Fruit fly (Drosophila melanogaster): ENCODE measurements around the gene Srg3.

Gene Srg3

DNA sequence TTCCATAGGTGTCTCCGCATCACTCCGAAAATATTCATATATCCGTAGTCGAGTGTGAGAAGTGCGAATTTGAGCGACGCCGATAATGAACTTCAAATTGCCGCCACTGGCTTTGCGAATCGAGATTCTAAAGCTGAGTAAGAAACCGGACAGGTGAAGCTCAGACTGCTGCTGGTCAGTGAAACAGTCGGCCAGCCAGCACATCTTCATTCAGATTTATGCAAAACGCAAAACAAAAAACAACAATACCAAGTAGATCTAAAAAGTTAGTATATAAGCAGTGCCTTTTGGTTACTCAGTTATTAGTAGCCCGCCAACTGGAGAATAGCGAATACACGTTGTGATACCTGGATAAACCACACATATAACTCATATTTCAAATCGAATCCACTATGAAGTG, 38.5 kb upstream of the Srg3 start, which contains the start of gene Cpr67B:
Gene Cpr67B, plus strand, starts transcription at position 301 of the 400 bp plus-strand sequence.
- TF ChIP-seq psq (GFP tag; optimal IDR thresholded peaks at IDR 0.05) (no peak), tai (GFP tag; optimal IDR thresholded peaks at IDR 0.05) (no peak), brk (GFP tag; optimal IDR thresholded peaks at IDR 0.05) (no peak), fru (GFP tag; optimal IDR thresholded peaks at IDR 0.05) (no peak), Sp1 (GFP tag; optimal IDR thresholded peaks at IDR 0.05) (no peak), Mio (GFP tag; optimal IDR thresholded peaks at IDR 0.05) (no peak), dl (GFP tag; optimal IDR thresholded peaks at IDR 0.05; ENCODE audit: insufficient read depth in 1 of 2, partially characterized antibody in 2 of 2) (no peak), Abd-B (GFP tag; optimal IDR thresholded peaks at IDR 0.05) (no peak), dsf (GFP tag; optimal IDR thresholded peaks at IDR 0.05; ENCODE audit: borderline replicate concordance) (no peak), h (GFP tag; optimal IDR thresholded peaks at IDR 0.05) (no peak)

dm6 chr3L:9410030-9410589, 32.9 kb upstream of the Srg3 start:
- TF ChIP-seq psq (GFP tag; optimal IDR thresholded peaks at IDR 0.05): peak; percentile 15
- no peak for TF ChIP-seq lola (GFP tag; optimal IDR thresholded peaks at IDR 0.05)
- no peak for TF ChIP-seq Mio (GFP tag; optimal IDR thresholded peaks at IDR 0.05)
- TF ChIP-seq usp (GFP tag; optimal IDR thresholded peaks at IDR 0.05): no peak

DNA sequence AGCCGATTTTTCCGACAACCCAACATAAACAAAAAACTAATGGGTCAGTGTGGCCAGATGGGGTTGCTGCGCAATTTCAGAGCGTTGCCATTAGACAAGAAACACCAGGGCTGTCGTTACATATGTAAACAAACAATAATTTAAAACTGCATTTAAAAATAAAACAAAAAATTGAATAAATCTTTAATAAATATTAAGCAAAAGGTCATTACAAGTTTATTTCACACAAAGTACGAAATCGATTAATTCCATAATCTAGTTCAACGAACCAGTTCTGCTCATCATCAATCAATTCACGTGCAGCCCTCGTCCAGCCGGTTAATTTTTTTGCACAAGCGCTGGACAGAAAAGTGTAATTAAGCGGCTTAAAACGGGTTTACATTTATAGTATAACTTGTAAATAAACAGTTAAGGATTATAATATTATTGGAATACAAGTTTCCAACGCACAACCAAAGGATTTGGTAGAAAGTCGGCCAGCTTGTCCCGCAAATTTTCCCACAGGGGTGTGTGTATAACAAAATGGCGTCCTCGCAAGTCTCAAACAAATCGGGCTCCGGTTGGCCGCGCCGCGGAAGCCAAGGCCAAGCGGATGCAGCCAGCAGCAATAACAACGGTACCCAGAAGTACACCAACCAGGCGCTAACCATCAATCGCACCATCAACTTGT, 32.1 kb upstream of the Srg3 start, which contains the start of the genes CG4022 and Cpsf5:
Gene CG4022, minus strand, starts transcription at position 79 of the 670 bp plus-strand sequence.
Gene Cpsf5, plus strand, starts transcription at position 285 of the 670 bp plus-strand sequence.
- TF ChIP-seq CG32264 (GFP tag; optimal IDR thresholded peaks at IDR 0.05): no peak
- TF ChIP-seq dsf (GFP tag; optimal IDR thresholded peaks at IDR 0.05; ENCODE audit: borderline replicate concordance): peak; percentile 71
- no peak for TF ChIP-seq usp (GFP tag; optimal IDR thresholded peaks at IDR 0.05)
- no peak for TF ChIP-seq dmrt93B (GFP tag; optimal IDR thresholded peaks at IDR 0.05)
- peak; percentile 81 for TF ChIP-seq sv (GFP tag; optimal IDR thresholded peaks at IDR 0.05)
- no peak for TF ChIP-seq CrebA (GFP tag; optimal IDR thresholded peaks at IDR 0.05; ENCODE audit: borderline replicate concordance)
- TF ChIP-seq CG9705 (GFP tag; optimal IDR thresholded peaks at IDR 0.05): peak; percentile 77
- TF ChIP-seq Dfd (GFP tag; optimal IDR thresholded peaks at IDR 0.05): no peak
- TF ChIP-seq dl (GFP tag; optimal IDR thresholded peaks at IDR 0.05; ENCODE audit: insufficient read depth in 1 of 2, partially characterized antibody in 2 of 2): no peak
- no peak for TF ChIP-seq Myc (optimal IDR thresholded peaks at IDR 0.05)
- TF ChIP-seq foxo (GFP tag; optimal IDR thresholded peaks at IDR 0.05): peak in 1 of 2 experiments; percentile 86
- TF ChIP-seq Hr78 (GFP tag; optimal IDR thresholded peaks at IDR 0.05): no peak
- peak; percentile 56 for TF ChIP-seq sage (GFP tag; optimal IDR thresholded peaks at IDR 0.05)
- TF ChIP-seq Dif (GFP tag; optimal IDR thresholded peaks at IDR 0.05; ENCODE audit: partially characterized antibody): no peak
- TF ChIP-seq Jra (GFP tag; optimal IDR thresholded peaks at IDR 0.05): peak; percentile 77
- TF ChIP-seq br (GFP tag; optimal IDR thresholded peaks at IDR 0.05): peak; percentile 78
- peak; percentile 88 for TF ChIP-seq rgr (GFP tag; optimal IDR thresholded peaks at IDR 0.05)
- peak; percentile 58 for TF ChIP-seq psq (GFP tag; optimal IDR thresholded peaks at IDR 0.05)
- TF ChIP-seq lola (GFP tag; optimal IDR thresholded peaks at IDR 0.05): no peak
- no peak for TF ChIP-seq Mio (GFP tag; optimal IDR thresholded peaks at IDR 0.05)
- TF ChIP-seq woc (GFP tag; optimal IDR thresholded peaks at IDR 0.05): peak; percentile 66
- no peak for TF ChIP-seq jim (GFP tag; optimal IDR thresholded peaks at IDR 0.05)
- no peak for TF ChIP-seq Vsx2 (GFP tag; optimal IDR thresholded peaks at IDR 0.05; ENCODE audit: partially characterized antibody)
- no peak for TF ChIP-seq tai (GFP tag; optimal IDR thresholded peaks at IDR 0.05)
- TF ChIP-seq h (GFP tag; optimal IDR thresholded peaks at IDR 0.05): peak; percentile 77
- TF ChIP-seq Abd-B (GFP tag; optimal IDR thresholded peaks at IDR 0.05): no peak
- no peak for TF ChIP-seq Rel (GFP tag; optimal IDR thresholded peaks at IDR 0.05)
- peak; percentile 60 for TF ChIP-seq Rel (tag; optimal IDR thresholded peaks at IDR 0.05)
- TF ChIP-seq OdsH (GFP tag; optimal IDR thresholded peaks at IDR 0.05): peak; percentile 77
- no peak for TF ChIP-seq pan (optimal IDR thresholded peaks at IDR 0.05)
- TF ChIP-seq fru (GFP tag; optimal IDR thresholded peaks at IDR 0.05): peak; percentile 61
- peak; percentile 22 for TF ChIP-seq GATAd (GFP tag; optimal IDR thresholded peaks at IDR 0.05)
- TF ChIP-seq Hr83 (GFP tag; optimal IDR thresholded peaks at IDR 0.05; ENCODE audit: poor library complexity, severe bottlenecking): peak; percentile 22
- peak; percentile 76 for TF ChIP-seq Sp1 (GFP tag; optimal IDR thresholded peaks at IDR 0.05)
- peak; percentile 81 for TF ChIP-seq ey (GFP tag; optimal IDR thresholded peaks at IDR 0.05)
- peak; percentile 84 for TF ChIP-seq HLH106 (tag; optimal IDR thresholded peaks at IDR 0.05)
- TF ChIP-seq brk (GFP tag; optimal IDR thresholded peaks at IDR 0.05): peak; percentile 86
- TF ChIP-seq Hnf4 (GFP tag; optimal IDR thresholded peaks at IDR 0.05): peak; percentile 77
- no peak for TF ChIP-seq N (GFP tag; optimal IDR thresholded peaks at IDR 0.05)

Measured in whole organism, wandering third instar larva.